Worm (Caenorhabditis elegans): ENCODE measurements around the gene fbxa-155.

fbxa-155 gene

ce11 chrIII:9963447-9963846 lies 46.6 kb downstream of the fbxa-155 start:
- TF ChIP-seq rnt-1 (tag; optimal IDR thresholded peaks at IDR 0.05): no peak
- no peak for TF ChIP-seq zip-4 (GFP tag; optimal IDR thresholded peaks at IDR 0.05)
- no peak for TF ChIP-seq hlh-4 (tag; optimal IDR thresholded peaks at IDR 0.05)
- no peak for TF ChIP-seq alr-1 (tag; optimal IDR thresholded peaks at IDR 0.05; ENCODE audit: borderline replicate concordance)
- TF ChIP-seq unc-86 (tag; optimal IDR thresholded peaks at IDR 0.05): no peak
- no peak for TF ChIP-seq ztf-4 (tag; optimal IDR thresholded peaks at IDR 0.05)
- TF ChIP-seq zag-1 (tag; optimal IDR thresholded peaks at IDR 0.05): no peak
- no peak for TF ChIP-seq nhr-90 (tag; optimal IDR thresholded peaks at IDR 0.05; ENCODE audit: poor library complexity)
- TF ChIP-seq fkh-10 (GFP tag; optimal IDR thresholded peaks at IDR 0.05): no peak
- TF ChIP-seq mab-9 (GFP tag; IDR thresholded peaks at IDR 0.05): no peak
- no peak for TF ChIP-seq nhr-77 (tag; optimal IDR thresholded peaks at IDR 0.05)
- TF ChIP-seq skn-1 (tag; optimal IDR thresholded peaks at IDR 0.05): no peak

All from whole organism, L1 larva.